Worm (Caenorhabditis elegans) whole organism, mixed stage, embryonic: ENCODE measurements around the gene hrg-6.

ENCODE experiments used
- cnd-1 ChIP-seq: fragments of 200-800 bp; sonication (Bioruptor generic); optimal IDR thresholded peaks from 2 replicates; lab custom pipeline; 2018; ENCODE audit warnings: mild to moderate bottlenecking, missing genetic modification characterization, missing compliant biosample characterization
- drap-1 ChIP-seq: fragments of 200-800 bp; sonication (Bioruptor generic); optimal IDR thresholded peaks from 3 replicates; lab custom pipeline; 2018; ENCODE audit warnings: mild to moderate bottlenecking, missing genetic modification characterization, missing compliant biosample characterization
- lin-13 ChIP-seq: fragments of 150-350 bp; optimal IDR thresholded peaks from 2 replicates; lab custom pipeline; 2014; ENCODE audit warnings: missing biosample characterization, missing genetic modification characterization
- lsy-2 ChIP-seq: fragments of 150-350 bp; optimal IDR thresholded peaks from 2 replicates; lab custom pipeline; 2014; ENCODE audit warnings: missing biosample characterization, missing genetic modification characterization
- mep-1 ChIP-seq: fragments of 150-350 bp; optimal IDR thresholded peaks from 2 replicates; lab custom pipeline; 2017; ENCODE audit warnings: missing biosample characterization, missing genetic modification reagents, missing genetic modification characterization, inconsistent platforms
- nhr-237 ChIP-seq: fragments of 150-350 bp; optimal IDR thresholded peaks from 2 replicates; lab custom pipeline; 2014; ENCODE audit warnings: missing biosample characterization, missing genetic modification characterization
- pha-4 ChIP-seq: fragments of 150-350 bp; optimal IDR thresholded peaks from 2 replicates; lab custom pipeline; 2018; ENCODE audit warnings: missing biosample characterization, missing genetic modification reagents, missing genetic modification characterization
- unc-120 ChIP-seq: sonication (generic microtip); optimal IDR thresholded peaks from 2 replicates; lab custom pipeline; 2017; ENCODE audit warnings: missing genetic modification characterization, missing compliant biosample characterization; ENCODE audit not compliant: poor library complexity, severe bottlenecking
- unc-39 ChIP-seq: fragments of 150-350 bp; optimal IDR thresholded peaks from 2 replicates; lab custom pipeline; 2014; ENCODE audit warnings: missing biosample characterization, missing genetic modification characterization

- TF ChIP-seq lsy-2 (tag; lab: Kevin White, UChicago): no peak
- no peak for TF ChIP-seq nhr-237
- TF ChIP-seq mep-1: no peak
- TF ChIP-seq cnd-1 (tag; lab: Kevin White, UChicago): no peak
- TF ChIP-seq lin-13 (tag; lab: Kevin White, UChicago): no peak
- TF ChIP-seq unc-120 (tag; lab: Kevin White, UChicago): no peak
- no peak for TF ChIP-seq drap-1 (GFP tag; lab: Kevin White, UChicago)
- TF ChIP-seq unc-39 (tag; lab: Kevin White, UChicago): no peak
- peak; percentile 31 for TF ChIP-seq pha-4 (tag; lab: Kevin White, UChicago)
Observed at ce11 chrIV:11008255-11008654, 24.1 kb upstream of the hrg-6 start.
